Fruit fly (Drosophila melanogaster): ENCODE data around the gene SelR.

SelR gene

DNA sequence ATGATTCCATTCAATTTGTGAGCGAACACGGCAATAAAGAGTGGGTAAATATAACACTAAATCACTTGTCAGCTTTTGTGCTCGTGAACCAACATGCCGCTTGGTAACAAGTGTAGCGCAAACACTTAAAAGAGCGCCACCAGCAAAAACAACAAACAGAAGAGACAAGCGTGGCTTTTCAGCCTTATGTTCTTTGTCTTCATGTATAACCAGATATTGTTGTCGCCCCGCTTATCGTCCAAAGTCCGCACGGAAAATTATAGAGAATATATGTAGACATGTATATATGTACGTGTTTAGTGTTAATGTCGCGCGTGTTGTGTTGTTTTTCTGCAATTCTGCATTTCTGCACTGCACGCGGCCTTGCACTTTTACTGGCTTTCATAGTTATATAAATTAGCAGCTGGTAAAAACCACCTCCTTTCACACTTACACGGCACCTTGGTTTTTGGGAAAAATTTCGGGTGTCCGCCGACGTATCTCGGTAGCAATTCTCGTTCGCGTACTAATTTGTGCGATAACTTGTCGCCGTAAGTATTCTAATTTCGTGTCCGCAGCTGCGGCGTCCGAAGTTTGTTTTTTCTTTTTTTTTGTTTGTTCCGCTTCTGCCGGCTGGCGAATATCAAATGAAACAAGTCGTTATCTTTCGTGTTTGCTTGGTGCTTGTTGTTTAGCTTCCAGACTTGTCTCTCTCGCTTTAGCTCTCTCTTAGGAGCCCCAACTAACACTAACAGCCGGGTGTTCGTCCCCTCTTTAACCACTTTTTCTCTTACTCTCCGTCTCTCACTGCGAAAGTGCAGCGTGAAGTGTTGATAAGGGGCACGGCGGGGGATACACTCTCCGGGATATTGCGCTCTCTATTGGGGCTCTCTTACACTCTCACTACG, 20.4 kb upstream of the SelR start (continued):
- TF ChIP-seq CG6765 (GFP tag; optimal IDR thresholded peaks at IDR 0.05) (peak; percentile 17), Ssrp (tag; optimal IDR thresholded peaks at IDR 0.05) (no peak), yki (optimal IDR thresholded peaks at IDR 0.05) (peak; percentile 83), sc (optimal IDR thresholded peaks at IDR 0.05) (no peak), sc (GFP tag; optimal IDR thresholded peaks at IDR 0.05) (no peak), crp (GFP tag; optimal IDR thresholded peaks at IDR 0.05) (no peak), crol (GFP tag; IDR thresholded peaks at IDR 0.05) (peak; percentile 98), Eip74EF (GFP tag; optimal IDR thresholded peaks at IDR 0.05) (peak in 1 of 2 experiments; percentile 32), CG31365 (tag; optimal IDR thresholded peaks at IDR 0.05) (peak; percentile 1), chm (GFP tag; IDR thresholded peaks at IDR 0.05) (peak; percentile 62), CG11696 (GFP tag; IDR thresholded peaks at IDR 0.05) (peak; percentile 50; the same call in 1 of the 2 replicates), CG18599 (GFP tag; optimal IDR thresholded peaks at IDR 0.05) (peak; percentile 38), Optix (GFP tag; IDR thresholded peaks at IDR 0.05) (peak; percentile 12; the same call in 1 of the 3 replicates), CG11504 (tag; optimal IDR thresholded peaks at IDR 0.05) (peak; percentile 28), lilli (GFP tag; optimal IDR thresholded peaks at IDR 0.05) (peak; percentile 30), CG7987 (GFP tag; optimal IDR thresholded peaks at IDR 0.05) (peak; percentile 76), Hr51 (GFP tag; optimal IDR thresholded peaks at IDR 0.05) (peak in 1 of 2 experiments; percentile 9), CG10654 (GFP tag; optimal IDR thresholded peaks at IDR 0.05) (no peak), CG17359 (tag; optimal IDR thresholded peaks at IDR 0.05) (peak; percentile 39), CG3163 (GFP tag; optimal IDR thresholded peaks at IDR 0.05) (peak; percentile 98), Ada2b (GFP tag; IDR thresholded peaks at IDR 0.05) (peak; percentile 43; the same call in 1 of the 2 replicates), CG32772 (GFP tag; IDR thresholded peaks at IDR 0.05) (peak; percentile 21; the same call in 1 of the 2 replicates), Sox100B (GFP tag; optimal IDR thresholded peaks at IDR 0.05) (no peak), Ptx1 (GFP tag; IDR thresholded peaks at IDR 0.05) (no peak; the same call in 1 of the 2 replicates), gro (GFP tag; optimal IDR thresholded peaks at IDR 0.05) (peak; percentile 48), twi (tag; optimal IDR thresholded peaks at IDR 0.05) (no peak), ewg (GFP tag; optimal IDR thresholded peaks at IDR 0.05) (no peak), Hand (GFP tag; optimal IDR thresholded peaks at IDR 0.05) (peak; percentile 44), Atf-2 (GFP tag; optimal IDR thresholded peaks at IDR 0.05) (no peak), Aef1 (GFP tag; IDR thresholded peaks at IDR 0.05) (peak; percentile 27; the same call in 1 of the 3 replicates), CG17385 (GFP tag; optimal IDR thresholded peaks at IDR 0.05) (peak; percentile 65), row (GFP tag; IDR thresholded peaks at IDR 0.05) (peak; percentile 65), hth (optimal IDR thresholded peaks at IDR 0.05) (no peak), Trl (optimal IDR thresholded peaks at IDR 0.05) (peak; percentile 96 to 97), Trl (GFP tag; optimal IDR thresholded peaks at IDR 0.05) (no peak), shn (GFP tag; optimal IDR thresholded peaks at IDR 0.05) (peak; percentile 37), onecut (GFP tag; IDR thresholded peaks at IDR 0.05) (peak; percentile 40; the same call in 1 of the 2 replicates), dmrt99B (tag; optimal IDR thresholded peaks at IDR 0.05) (peak; percentile 30), exex (tag; optimal IDR thresholded peaks at IDR 0.05) (peak; percentile 58), ci (GFP tag; IDR thresholded peaks at IDR 0.05) (peak; percentile 77), Side (GFP tag; optimal IDR thresholded peaks at IDR 0.05) (peak; percentile 4), kni (GFP tag; optimal IDR thresholded peaks at IDR 0.05) (peak; percentile 23), MBD-R2 (GFP tag; IDR thresholded peaks at IDR 0.05) (no peak; the same call in 1 of the 2 replicates), Fer2 (tag; optimal IDR thresholded peaks at IDR 0.05) (peak; percentile 34), CG7928 (GFP tag; optimal IDR thresholded peaks at IDR 0.05) (no peak), Hmr (GFP tag; optimal IDR thresholded peaks at IDR 0.05) (peak; percentile 17), CG32767 (GFP tag; IDR thresholded peaks at IDR 0.05) (no peak), mam (GFP tag; optimal IDR thresholded peaks at IDR 0.05) (peak; percentile 42), wdn (GFP tag; IDR thresholded peaks at IDR 0.05) (no peak)

Data from whole organism, embryonic.